Worm (Caenorhabditis elegans): ENCODE results near the gene ints-13.

Gene ints-13

ce11 chrIV:184184-184583 is 53.1 kb downstream of the ints-13 start, which contains the start of gene pnc-1:
Gene pnc-1 (plus strand): TSS chrIV:184484.
- TF ChIP-seq F16B12.6 (tag; optimal IDR thresholded peaks at IDR 0.05) (no peak), lir-3 (tag; optimal IDR thresholded peaks at IDR 0.05; ENCODE audit: poor library complexity) (no peak), C34B4.2 (tag; optimal IDR thresholded peaks at IDR 0.05) (no peak), ces-1 (GFP tag; optimal IDR thresholded peaks at IDR 0.05) (no peak), unc-86 (tag; optimal IDR thresholded peaks at IDR 0.05) (no peak), mef-2 (tag; optimal IDR thresholded peaks at IDR 0.05) (no peak), nhr-71 (tag; optimal IDR thresholded peaks at IDR 0.05) (no peak), nhr-12 (tag; optimal IDR thresholded peaks at IDR 0.05) (no peak), ceh-88 (GFP tag; IDR thresholded peaks at IDR 0.05) (no peak), lsy-2 (tag; optimal IDR thresholded peaks at IDR 0.05) (no peak), elt-2 (tag; optimal IDR thresholded peaks at IDR 0.05) (no peak), fkh-8 (tag; optimal IDR thresholded peaks at IDR 0.05) (no peak), hlh-4 (tag; optimal IDR thresholded peaks at IDR 0.05) (no peak), lin-15B (tag; optimal IDR thresholded peaks at IDR 0.05) (no peak), pag-3 (tag; optimal IDR thresholded peaks at IDR 0.05; ENCODE audit: borderline replicate concordance, insufficient read depth) (no peak), snu-23 (GFP tag; optimal IDR thresholded peaks at IDR 0.05) (no peak), ceh-8 (GFP tag; optimal IDR thresholded peaks at IDR 0.05) (no peak), lin-14 (GFP tag; optimal IDR thresholded peaks at IDR 0.05) (no peak)

- TF ChIP-seq fkh-10 (GFP tag; optimal IDR thresholded peaks at IDR 0.05), result no peak
- TF ChIP-seq xbp-1 (tag; optimal IDR thresholded peaks at IDR 0.05), result no peak
- TF ChIP-seq ceh-82 (tag; optimal IDR thresholded peaks at IDR 0.05), result no peak
- no peak for TF ChIP-seq dsc-1 (tag; optimal IDR thresholded peaks at IDR 0.05)
- no peak for TF ChIP-seq efl-3 (GFP tag; optimal IDR thresholded peaks at IDR 0.05)
- no peak for TF ChIP-seq lin-39 (tag; optimal IDR thresholded peaks at IDR 0.05)
- TF ChIP-seq tbx-2 (tag; optimal IDR thresholded peaks at IDR 0.05), result no peak
- TF ChIP-seq C04F5.9 (tag; optimal IDR thresholded peaks at IDR 0.05), result no peak
These were observed 53.7 kb downstream of the ints-13 start for ce11 chrIV:183519-183918.
